Fruit fly (Drosophila melanogaster): ENCODE results near the gene Obp18a.
A peak's percentile ranks its signal among the peaks of the same experiment; 100 is the strongest.

The Obp18a gene

DNA sequence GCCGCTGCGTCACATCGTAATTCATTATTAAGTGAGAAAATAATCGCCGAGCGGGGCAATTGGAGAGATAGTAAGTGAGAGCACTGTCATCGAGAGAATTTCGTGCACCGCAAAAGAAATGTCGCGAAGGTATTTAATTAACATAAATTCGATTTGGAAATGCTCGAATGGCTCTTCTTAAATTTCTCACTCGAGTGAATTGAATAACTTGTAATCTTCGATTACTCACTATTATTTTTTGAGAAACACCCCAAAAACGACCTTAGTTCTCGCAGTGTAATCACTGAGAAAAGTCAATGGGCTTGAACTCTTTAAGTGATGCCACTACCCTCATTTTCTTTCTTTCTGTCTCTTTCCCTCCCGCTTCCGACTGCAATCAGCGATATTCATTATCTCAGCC is 19.3 kb upstream of the Obp18a start (continued):
- no peak for TF ChIP-seq ato (GFP tag; IDR thresholded peaks at IDR 0.05; ENCODE audit: partially characterized antibody)
- TF ChIP-seq CG13296 (GFP tag; optimal IDR thresholded peaks at IDR 0.05): no peak
- TF ChIP-seq so (GFP tag; IDR thresholded peaks at IDR 0.05): peak; percentile 77; the same call in 2 of the 3 replicates
- TF ChIP-seq ase (GFP tag; IDR thresholded peaks at IDR 0.05): peak; percentile 72; the same call in 2 of the 3 replicates
- TF ChIP-seq ro (GFP tag; IDR thresholded peaks at IDR 0.05): peak; percentile 46; the same call in 1 of the 2 replicates
- TF ChIP-seq CG7987 (GFP tag; optimal IDR thresholded peaks at IDR 0.05): peak; percentile 42
- TF ChIP-seq Stat92E (GFP tag; optimal IDR thresholded peaks at IDR 0.05): peak in 1 of 3 experiments; percentile 91
- TF ChIP-seq Asciz (GFP tag; optimal IDR thresholded peaks at IDR 0.05): peak; percentile 84
- peak; percentile 72 for TF ChIP-seq dati (GFP tag; IDR thresholded peaks at IDR 0.05)
- peak in 1 of 2 experiments; percentile 23 for TF ChIP-seq Trl (optimal IDR thresholded peaks at IDR 0.05)
- peak; percentile 79 for TF ChIP-seq Trl (GFP tag; optimal IDR thresholded peaks at IDR 0.05)
- TF ChIP-seq Doc2 (GFP tag; IDR thresholded peaks at IDR 0.05): no peak
- TF ChIP-seq B-H1 (GFP tag; IDR thresholded peaks at IDR 0.05): peak; percentile 67
- peak; percentile 65 for TF ChIP-seq CG18476 (GFP tag; optimal IDR thresholded peaks at IDR 0.05)
- peak; percentile 85 for TF ChIP-seq CG11504 (tag; optimal IDR thresholded peaks at IDR 0.05)
- TF ChIP-seq vvl (GFP tag; IDR thresholded peaks at IDR 0.05): peak; percentile 95
- TF ChIP-seq corto (GFP tag; optimal IDR thresholded peaks at IDR 0.05): peak; percentile 82
- peak; percentile 67 for TF ChIP-seq slbo (GFP tag; IDR thresholded peaks at IDR 0.05)
- peak; percentile 55 for TF ChIP-seq disco-r (GFP tag; optimal IDR thresholded peaks at IDR 0.05)
- peak; percentile 7 for TF ChIP-seq YL-1 (GFP tag; optimal IDR thresholded peaks at IDR 0.05)
- peak; percentile 92 for TF ChIP-seq Optix (GFP tag; IDR thresholded peaks at IDR 0.05)
- peak; percentile 86 for TF ChIP-seq pnt (GFP tag; optimal IDR thresholded peaks at IDR 0.05)
- TF ChIP-seq pb (GFP tag; optimal IDR thresholded peaks at IDR 0.05): peak; percentile 87
- TF ChIP-seq Aef1 (GFP tag; IDR thresholded peaks at IDR 0.05): peak; percentile 56
- TF ChIP-seq Bgb (GFP tag; IDR thresholded peaks at IDR 0.05; ENCODE audit: partially characterized antibody): no peak
- TF ChIP-seq CG6683 (GFP tag; optimal IDR thresholded peaks at IDR 0.05): peak; percentile 27
- TF ChIP-seq CG18619 (GFP tag; optimal IDR thresholded peaks at IDR 0.05): peak; percentile 68
- TF ChIP-seq gsb (GFP tag; IDR thresholded peaks at IDR 0.05): no peak
- TF ChIP-seq CG32532 (GFP tag; IDR thresholded peaks at IDR 0.05): peak; percentile 58; the same call in 1 of the 2 replicates
- peak; percentile 55 for TF ChIP-seq CG1647 (GFP tag; optimal IDR thresholded peaks at IDR 0.05)
- no peak for TF ChIP-seq pan (optimal IDR thresholded peaks at IDR 0.05)
- TF ChIP-seq pan (GFP tag; optimal IDR thresholded peaks at IDR 0.05 in 1 of 2, IDR thresholded peaks at IDR 0.05 in 1 of 2): peak in 1 of 2 experiments; percentile 75
- TF ChIP-seq Hr3 (GFP tag; optimal IDR thresholded peaks at IDR 0.05): peak; percentile 83
- TF ChIP-seq crol (GFP tag; IDR thresholded peaks at IDR 0.05): peak; percentile 47
- TF ChIP-seq h (optimal IDR thresholded peaks at IDR 0.05): no peak
- no peak for TF ChIP-seq Doc3 (GFP tag; IDR thresholded peaks at IDR 0.05; ENCODE audit: partially characterized antibody)
- peak; percentile 86 for TF ChIP-seq CG10209 (GFP tag; optimal IDR thresholded peaks at IDR 0.05)
- no peak for TF ChIP-seq Dbx (GFP tag; IDR thresholded peaks at IDR 0.05)
- TF ChIP-seq az2 (GFP tag; optimal IDR thresholded peaks at IDR 0.05): peak; percentile 84
- peak; percentile 77 for TF ChIP-seq CG7556 (GFP tag; optimal IDR thresholded peaks at IDR 0.05)
- peak; percentile 67 for TF ChIP-seq Nf-YB (GFP tag; optimal IDR thresholded peaks at IDR 0.05)
- peak; percentile 86 for TF ChIP-seq CG3407 (GFP tag; optimal IDR thresholded peaks at IDR 0.05)
- peak; percentile 88 for TF ChIP-seq gcm (GFP tag; optimal IDR thresholded peaks at IDR 0.05)
- TF ChIP-seq Poxn (GFP tag; IDR thresholded peaks at IDR 0.05): no peak
- TF ChIP-seq Xbp1 (GFP tag; optimal IDR thresholded peaks at IDR 0.05): peak; percentile 83
- peak; percentile 92 for TF ChIP-seq trem (tag; optimal IDR thresholded peaks at IDR 0.05)
- peak; percentile 87 for TF ChIP-seq Hsf (GFP tag; optimal IDR thresholded peaks at IDR 0.05)
- peak; percentile 67 for TF ChIP-seq CG12659 (GFP tag; optimal IDR thresholded peaks at IDR 0.05)
- TF ChIP-seq CG11695 (GFP tag; IDR thresholded peaks at IDR 0.05): peak; percentile 69; the same call in 2 of the 3 replicates
- TF ChIP-seq CG14965 (GFP tag; optimal IDR thresholded peaks at IDR 0.05; ENCODE audit: borderline replicate concordance): peak; percentile 43
- peak in 1 of 2 experiments; percentile 55 for TF ChIP-seq tll (GFP tag; optimal IDR thresholded peaks at IDR 0.05)
